Worm (Caenorhabditis elegans): ENCODE measurements around the gene dro-1.

- TF ChIP-seq ama-1 (optimal IDR thresholded peaks at IDR 0.05): no peak
- TF ChIP-seq nhr-237 (tag; optimal IDR thresholded peaks at IDR 0.05): no peak
- no peak for TF ChIP-seq skn-1 (tag; optimal IDR thresholded peaks at IDR 0.05)
- TF ChIP-seq nhr-11 (tag; optimal IDR thresholded peaks at IDR 0.05): no peak
Measured at ce11 chrIII:13314636-13315035, 27.8 kb upstream of the dro-1 start.

All from whole organism, L4 larva.